Worm (Caenorhabditis elegans) whole organism, L2 larva: Measurements from ENCODE around the gene T10G3.2.

Source experiments
- aly-2 ChIP-seq: fragments of 150-350 bp; optimal IDR thresholded peaks from 2 replicates; lab custom pipeline; 2014; ENCODE audit warnings: missing biosample characterization, missing genetic modification characterization
- ama-1 ChIP-seq: fragments of 150-350 bp; optimal IDR thresholded peaks from 2 replicates; lab custom pipeline; 2018; ENCODE audit warnings: inconsistent platforms
- crh-2 ChIP-seq: sonication (generic microtip); optimal IDR thresholded peaks from 2 replicates; lab custom pipeline; 2017; ENCODE audit warnings: missing biosample characterization, missing genetic modification characterization
- dmd-4 ChIP-seq: sonication (generic microtip); optimal IDR thresholded peaks from 2 replicates; lab custom pipeline; 2017; ENCODE audit warnings: missing biosample characterization, missing genetic modification characterization
- egl-27 ChIP-seq: sonication (generic microtip); optimal IDR thresholded peaks from 3 replicates; lab custom pipeline; 2017; ENCODE audit warnings: missing biosample characterization, missing genetic modification reagents, missing genetic modification characterization
- mab-5 ChIP-seq: fragments of 150-350 bp; optimal IDR thresholded peaks from 2 replicates; lab custom pipeline; 2014; ENCODE audit warnings: missing biosample characterization, missing genetic modification characterization
- mdl-1 ChIP-seq, 2 experiments: fragments of 150-350 bp in 1 of 2; sonication (generic microtip) in 1 of 2; optimal IDR thresholded peaks; 2 replicates each; lab custom pipeline; 2017; ENCODE audit warnings: missing biosample characterization in 2 of 2, missing genetic modification characterization in 2 of 2
- nhr-25 ChIP-seq: fragments of 150-350 bp; sonication (generic microtip); optimal IDR thresholded peaks from 3 replicates; lab custom pipeline; 2014; ENCODE audit warnings: missing biosample characterization, missing genetic modification characterization
- unc-39 ChIP-seq: fragments of 150-350 bp; optimal IDR thresholded peaks from 2 replicates; lab custom pipeline; 2014; ENCODE audit warnings: missing biosample characterization, missing genetic modification characterization
- unc-62 ChIP-seq: fragments of 150-350 bp; optimal IDR thresholded peaks from 2 replicates; lab custom pipeline; 2014; ENCODE audit warnings: missing biosample characterization, missing genetic modification reagents, missing genetic modification characterization
- ztf-4 ChIP-seq: fragments of 150-350 bp; optimal IDR thresholded peaks from 2 replicates; lab custom pipeline; 2014; ENCODE audit warnings: missing biosample characterization, missing genetic modification characterization

ce11 chrV:13511618-13512017 is 32.0 kb upstream of the T10G3.2 start, which contains the start of gene avr-15:
- TF ChIP-seq aly-2 (tag; lab: Kevin White, UChicago) (no peak), egl-27 (tag; lab: Kevin White, UChicago) (no peak), nhr-25 (no peak), ama-1 (no peak), dmd-4 (tag; lab: Kevin White, UChicago) (no peak), ztf-4 (tag; lab: Kevin White, UChicago) (no peak), mdl-1 (tag; optimal IDR thresholded peaks at IDR 0.05; lab: Kevin White, UChicago) (no peak), unc-39 (tag; lab: Kevin White, UChicago) (no peak), unc-62 (GFP tag; lab: Kevin White, UChicago) (no peak), mab-5 (tag; lab: Kevin White, UChicago) (no peak), crh-2 (no peak)
